Worm (Caenorhabditis elegans) whole organism, L1 larva: Measurements from ENCODE around the gene srj-39.

Experiments
- C16A3.4 ChIP-seq: fragments of 150-350 bp; optimal IDR thresholded peaks from 2 replicates; lab custom pipeline; 2014; ENCODE audit warnings: missing biosample characterization, missing genetic modification characterization
- C34B4.2 ChIP-seq: sonication (generic microtip); optimal IDR thresholded peaks from 2 replicates; lab custom pipeline; 2017; ENCODE audit warnings: mild to moderate bottlenecking, missing genetic modification characterization, missing compliant biosample characterization
- aha-1 ChIP-seq: fragments of 150-350 bp; optimal IDR thresholded peaks from 2 replicates; lab custom pipeline; 2014; ENCODE audit warnings: missing biosample characterization, missing genetic modification characterization
- ama-1 ChIP-seq: fragments of 150-350 bp; optimal IDR thresholded peaks from 2 replicates; lab custom pipeline; 2014
- ceh-63 ChIP-seq: fragments of 200-800 bp; sonication (Bioruptor generic); optimal IDR thresholded peaks from 2 replicates; lab custom pipeline; 2018; ENCODE audit warnings: mild to moderate bottlenecking, missing genetic modification characterization, missing compliant biosample characterization
- efl-1 ChIP-seq, 4 experiments: fragments of 150-350 bp; optimal IDR thresholded peaks in 3 of 4; peaks in 1 of 4; 1 replicate in 1 of 4; 2 replicates in 3 of 4; lab custom pipeline; 2014; ENCODE audit warnings: missing biosample characterization in 2 of 4, missing genetic modification characterization in 2 of 4, missing genetic modification reagents in 2 of 4
- egl-27 ChIP-seq, 2 experiments: fragments of 150-350 bp in 1 of 2; sonication (generic microtip); optimal IDR thresholded peaks; 3 replicates each; lab custom pipeline; 2017 to 2018; ENCODE audit warnings: missing biosample characterization in 2 of 2, missing genetic modification characterization in 2 of 2, missing genetic modification reagents in 2 of 2
- fkh-4 ChIP-seq: sonication (generic microtip); optimal IDR thresholded peaks from 2 replicates; lab custom pipeline; 2016; ENCODE audit warnings: missing compliant biosample characterization, missing genetic modification characterization, borderline replicate concordance
- hpl-2 ChIP-seq: fragments of 150-350 bp; optimal IDR thresholded peaks from 2 replicates; lab custom pipeline; 2014; ENCODE audit warnings: missing biosample characterization, missing genetic modification reagents, missing genetic modification characterization
- irx-1 ChIP-seq: sonication (generic microtip); optimal IDR thresholded peaks from 2 replicates; lab custom pipeline; 2016; ENCODE audit warnings: missing genetic modification characterization, missing compliant biosample characterization
- lin-13 ChIP-seq: fragments of 150-350 bp; optimal IDR thresholded peaks from 2 replicates; lab custom pipeline; 2014; ENCODE audit warnings: missing biosample characterization, missing genetic modification reagents, missing genetic modification characterization
- lin-14 ChIP-seq: fragments of 200-800 bp; sonication (Bioruptor generic); optimal IDR thresholded peaks from 2 replicates; lab custom pipeline; 2018; ENCODE audit warnings: mild to moderate bottlenecking, missing genetic modification characterization, moderate library complexity, missing compliant biosample characterization
- lir-3 ChIP-seq: sonication (generic microtip); optimal IDR thresholded peaks from 2 replicates; lab custom pipeline; 2016; ENCODE audit warnings: mild to moderate bottlenecking, missing genetic modification characterization, moderate library complexity, missing compliant biosample characterization; ENCODE audit not compliant: poor library complexity
- mep-1 ChIP-seq: fragments of 150-350 bp; optimal IDR thresholded peaks from 2 replicates; lab custom pipeline; 2014; ENCODE audit warnings: missing biosample characterization, missing genetic modification characterization
- nhr-20 ChIP-seq: sonication (generic microtip); optimal IDR thresholded peaks from 2 replicates; lab custom pipeline; 2016; ENCODE audit warnings: mild to moderate bottlenecking, missing genetic modification characterization, missing compliant biosample characterization
- nhr-77 ChIP-seq: fragments of 150-350 bp; optimal IDR thresholded peaks from 2 replicates; lab custom pipeline; 2014; ENCODE audit warnings: missing biosample characterization, missing genetic modification characterization
- nhr-85 ChIP-seq: sonication (generic microtip); peaks from one replicate; lab custom pipeline; 2016; ENCODE audit warnings: missing genetic modification characterization, inconsistent platforms, missing compliant biosample characterization
- pqm-1 ChIP-seq: sonication (generic microtip); optimal IDR thresholded peaks from 3 replicates; lab custom pipeline; 2017; ENCODE audit warnings: missing biosample characterization, missing genetic modification characterization
- rnt-1 ChIP-seq: sonication (generic microtip); optimal IDR thresholded peaks from 2 replicates; lab custom pipeline; 2016; ENCODE audit warnings: mild to moderate bottlenecking, missing genetic modification characterization, moderate library complexity, missing compliant biosample characterization
- skn-1 ChIP-seq: fragments of 150-350 bp; optimal IDR thresholded peaks from 2 replicates; lab custom pipeline; 2014; ENCODE audit warnings: missing biosample characterization, missing genetic modification characterization
- sptf-1 ChIP-seq: fragments of 150-350 bp; optimal IDR thresholded peaks from 2 replicates; lab custom pipeline; 2014; ENCODE audit warnings: missing biosample characterization, missing genetic modification characterization
- swsn-7 ChIP-seq: sonication (generic microtip); optimal IDR thresholded peaks from 2 replicates; lab custom pipeline; 2016; ENCODE audit warnings: missing genetic modification characterization, missing compliant biosample characterization
- unc-62 ChIP-seq: fragments of 150-350 bp; optimal IDR thresholded peaks from 2 replicates; lab custom pipeline; 2014; ENCODE audit warnings: missing biosample characterization, missing genetic modification reagents, missing genetic modification characterization
- unc-98 ChIP-seq: fragments of 200-800 bp; sonication (Bioruptor generic); IDR thresholded peaks from 2 replicates; pipeline ENCODE4 v1.3.6; 2022; ENCODE audit warnings: missing genetic modification characterization, missing compliant biosample characterization

Gene srj-39

DNA sequence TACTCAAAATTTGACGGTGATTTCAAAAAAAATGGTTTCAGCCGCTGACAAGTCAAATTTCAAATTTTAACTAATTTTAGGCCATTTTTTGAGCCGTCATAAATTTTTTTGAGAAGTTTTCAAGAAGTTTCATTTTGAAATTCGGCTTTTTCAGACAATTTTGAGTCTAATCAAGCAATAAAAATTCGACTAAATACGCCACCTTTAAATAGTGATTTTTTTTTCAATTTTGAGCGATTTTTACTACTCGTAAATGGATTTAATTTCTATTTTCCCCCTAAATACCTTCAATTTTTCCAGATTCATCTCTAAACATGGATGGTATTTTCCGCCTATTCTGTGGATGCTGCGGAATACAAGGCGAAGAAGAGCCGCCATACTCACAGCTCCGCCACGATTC, 39.8 kb downstream of the srj-39 start, which contains the start of gene Y45G5AL.1:
TSS of gene Y45G5AL.1 (plus strand) at position 301 of the 400 bp plus-strand sequence.
- TF ChIP-seq rnt-1, result no peak
- TF ChIP-seq nhr-85 (tag; lab: Kevin White, UChicago), result no peak
- no peak for TF ChIP-seq irx-1 (tag; lab: Kevin White, UChicago)
- TF ChIP-seq ama-1, result no peak
- no peak for TF ChIP-seq skn-1 (tag; lab: Kevin White, UChicago)
- TF ChIP-seq lir-3 (tag; lab: Kevin White, UChicago), result no peak
- TF ChIP-seq lin-13 (GFP tag; lab: Kevin White, UChicago), result no peak
- TF ChIP-seq C34B4.2, result no peak
- TF ChIP-seq efl-1 (optimal IDR thresholded peaks at IDR 0.05; lab: Kevin White, UChicago), result no peak
- no peak for TF ChIP-seq efl-1 (GFP tag; optimal IDR thresholded peaks at IDR 0.05 in 1 of 2; lab: Kevin White, UChicago)
- TF ChIP-seq swsn-7, result no peak
- no peak for TF ChIP-seq nhr-20 (tag; lab: Kevin White, UChicago)
- no peak for TF ChIP-seq hpl-2 (GFP tag; lab: Kevin White, UChicago)

DNA sequence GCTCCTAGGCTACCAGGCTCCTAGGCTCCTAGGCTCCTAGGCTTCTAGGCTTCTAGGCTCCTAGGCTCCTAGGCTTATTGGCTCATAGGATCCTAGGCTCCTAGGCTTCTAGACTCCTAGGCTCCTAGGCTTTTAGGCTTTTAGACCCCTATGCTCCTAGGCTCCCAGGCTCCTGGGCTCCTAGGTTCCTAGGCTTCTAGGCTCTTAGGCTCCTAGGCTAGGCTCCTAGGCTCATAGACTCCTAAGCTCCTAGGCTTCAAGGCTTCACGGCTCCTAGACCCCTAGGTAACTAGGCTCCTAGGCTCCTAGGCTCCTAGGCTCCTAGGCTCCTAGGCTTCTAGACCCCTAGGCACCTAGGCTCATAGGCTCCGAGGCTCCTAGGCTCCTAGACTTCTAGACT, 47.0 kb downstream of the srj-39 start:
- no peak for TF ChIP-seq ceh-63
- no peak for TF ChIP-seq unc-98 (GFP tag; lab: Robert Waterston, UW)
- no peak for TF ChIP-seq C16A3.4 (tag; lab: Kevin White, UChicago)
- no peak for TF ChIP-seq pqm-1 (tag; lab: Kevin White, UChicago)
- TF ChIP-seq mep-1 (tag; lab: Kevin White, UChicago), result no peak
- no peak for TF ChIP-seq nhr-77 (tag; lab: Kevin White, UChicago)
- no peak for TF ChIP-seq fkh-4 (tag; lab: Kevin White, UChicago)

DNA sequence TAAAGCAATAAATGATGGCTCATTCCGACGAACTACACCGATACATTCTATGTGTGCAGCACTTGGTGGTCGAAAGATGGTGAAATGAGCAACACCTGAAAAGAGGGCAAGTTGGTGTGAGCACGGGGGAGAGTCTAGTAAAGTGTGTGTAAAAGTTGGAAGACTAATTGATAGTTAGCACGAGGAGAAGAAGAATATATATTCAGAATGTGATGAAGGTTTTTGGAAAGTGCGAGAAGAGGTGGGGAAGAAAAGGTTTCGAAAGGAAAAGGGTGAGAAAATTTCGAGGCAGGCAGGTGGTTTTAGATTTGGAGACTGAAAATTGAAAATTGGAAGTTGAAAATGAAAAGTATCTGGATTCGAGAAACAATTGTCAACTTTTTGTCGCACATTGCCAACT, 47.8 kb downstream of the srj-39 start, which contains the start of gene Y45G5AM.6:
TSS of gene Y45G5AM.6 (minus strand) at position 101 of the 400 bp plus-strand sequence.
- TF ChIP-seq ceh-63 (no peak), aha-1 (tag; lab: Kevin White, UChicago) (no peak), unc-62 (GFP tag; lab: Kevin White, UChicago) (no peak), sptf-1 (tag; lab: Kevin White, UChicago) (no peak), mep-1 (tag; lab: Kevin White, UChicago) (no peak), lin-14 (GFP tag; lab: Kevin White, UChicago) (no peak), egl-27 (tag; optimal IDR thresholded peaks at IDR 0.05; lab: Kevin White, UChicago) (no peak), swsn-7 (no peak)
- TF ChIP-seq, all 84 proteins: peak for 0
